Fruit fly (Drosophila melanogaster): ENCODE data around the gene CG32022.

Gene CG32022

DNA sequence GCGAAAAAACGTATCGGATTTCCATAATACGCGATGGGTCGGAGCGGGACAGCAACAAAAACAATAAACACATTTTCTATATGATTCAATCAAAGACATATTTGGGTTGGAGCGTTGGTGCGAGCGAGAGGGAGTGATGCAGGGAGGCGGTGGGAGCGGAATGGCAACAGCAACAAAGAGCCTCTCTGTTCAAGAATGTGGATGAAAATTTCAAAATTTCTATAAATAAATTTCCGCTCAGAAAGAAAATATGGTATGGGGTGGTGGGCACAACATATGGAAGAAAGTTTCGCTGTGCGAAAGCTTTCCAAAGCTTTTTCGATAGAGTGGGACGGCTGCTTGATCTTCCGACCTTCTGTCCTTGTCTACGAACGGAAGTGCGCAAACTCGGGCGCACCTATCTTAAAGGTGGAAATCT lies 20.0 kb upstream of the CG32022 start (continued):
- TF ChIP-seq CG34224 (GFP tag; IDR thresholded peaks at IDR 0.05; ENCODE audit: partially characterized antibody): no peak
- TF ChIP-seq hb (GFP tag; IDR thresholded peaks at IDR 0.05; ENCODE audit: partially characterized antibody): no peak
- no peak for TF ChIP-seq CG7745 (tag; optimal IDR thresholded peaks at IDR 0.05)
- TF ChIP-seq CG10431 (GFP tag; optimal IDR thresholded peaks at IDR 0.05): no peak
- TF ChIP-seq wek (GFP tag; optimal IDR thresholded peaks at IDR 0.05): peak; percentile 48
- no peak for TF ChIP-seq H15 (GFP tag; IDR thresholded peaks at IDR 0.05)
- no peak for TF ChIP-seq pzg (GFP tag; optimal IDR thresholded peaks at IDR 0.05)
- peak; percentile 39; the same call in 2 of the 3 replicates for TF ChIP-seq CG14050 (GFP tag; IDR thresholded peaks at IDR 0.05)
- TF ChIP-seq Nf-YB (GFP tag; optimal IDR thresholded peaks at IDR 0.05): no peak
- TF ChIP-seq CG3407 (GFP tag; optimal IDR thresholded peaks at IDR 0.05): peak; percentile 39
- TF ChIP-seq HHEX (GFP tag; optimal IDR thresholded peaks at IDR 0.05): peak; percentile 58
- no peak for TF ChIP-seq CG32767 (GFP tag; IDR thresholded peaks at IDR 0.05)
- peak; percentile 24 for TF ChIP-seq CG1233 (GFP tag; optimal IDR thresholded peaks at IDR 0.05)
- TF ChIP-seq NfI (GFP tag; optimal IDR thresholded peaks at IDR 0.05): peak; percentile 65
- TF ChIP-seq CG2129 (GFP tag; IDR thresholded peaks at IDR 0.05; ENCODE audit: partially characterized antibody): no peak
- TF ChIP-seq CG12744 (GFP tag; optimal IDR thresholded peaks at IDR 0.05): peak; percentile 52
- no peak for TF ChIP-seq tgo (GFP tag; IDR thresholded peaks at IDR 0.05)
- peak; percentile 43 for TF ChIP-seq CG4328 (GFP tag; optimal IDR thresholded peaks at IDR 0.05)
- TF ChIP-seq CG2120 (GFP tag; optimal IDR thresholded peaks at IDR 0.05): no peak
- peak; percentile 33; the same call in 1 of the 2 replicates for TF ChIP-seq CG32532 (GFP tag; IDR thresholded peaks at IDR 0.05)
- no peak for TF ChIP-seq ash1 (GFP tag; optimal IDR thresholded peaks at IDR 0.05)
- TF ChIP-seq Sox100B (GFP tag; optimal IDR thresholded peaks at IDR 0.05): no peak
- TF ChIP-seq CG3838 (GFP tag; optimal IDR thresholded peaks at IDR 0.05): no peak
- TF ChIP-seq chinmo (GFP tag; IDR thresholded peaks at IDR 0.05; ENCODE audit: partially characterized antibody): 0 out of 4 replicates have a peak, but pooled peaks have one; percentile 25
- TF ChIP-seq CG8388 (GFP tag; optimal IDR thresholded peaks at IDR 0.05): no peak
- TF ChIP-seq CG13775 (GFP tag; optimal IDR thresholded peaks at IDR 0.05): no peak
- no peak for TF ChIP-seq Jarid2 (GFP tag; optimal IDR thresholded peaks at IDR 0.05)
- TF ChIP-seq luna (GFP tag; optimal IDR thresholded peaks at IDR 0.05): no peak
- TF ChIP-seq gcm (GFP tag; optimal IDR thresholded peaks at IDR 0.05): no peak
- peak; percentile 94 for TF ChIP-seq Ets97D (GFP tag; optimal IDR thresholded peaks at IDR 0.05)
- TF ChIP-seq Spps (tag; optimal IDR thresholded peaks at IDR 0.05): no peak
- no peak for TF ChIP-seq Atf3 (GFP tag; optimal IDR thresholded peaks at IDR 0.05)
- no peak for TF ChIP-seq bab2 (GFP tag; optimal IDR thresholded peaks at IDR 0.05)
- TF ChIP-seq CG6813 (GFP tag; optimal IDR thresholded peaks at IDR 0.05): peak; percentile 51
- TF ChIP-seq CG17568 (GFP tag; optimal IDR thresholded peaks at IDR 0.05): no peak
- TF ChIP-seq bcd (GFP tag; optimal IDR thresholded peaks at IDR 0.05): peak; percentile 30
- no peak for TF ChIP-seq sima (GFP tag; optimal IDR thresholded peaks at IDR 0.05)

dm6 chr3L:8731494-8731994 lies 10.5 kb upstream of the CG32022 start, which contains the start of gene Cp16:
TSS of gene Cp16 (plus strand) at chr3L:8731944.
- TF ChIP-seq Hr39 (optimal IDR thresholded peaks at IDR 0.05): peak; percentile 66
- TF ChIP-seq stwl (tag; optimal IDR thresholded peaks at IDR 0.05): no peak
- TF ChIP-seq fd96Cb (tag; optimal IDR thresholded peaks at IDR 0.05): no peak
- no peak for TF ChIP-seq CG33557 (GFP tag; optimal IDR thresholded peaks at IDR 0.05)
- no peak for TF ChIP-seq CG9727 (GFP tag; optimal IDR thresholded peaks at IDR 0.05)
- TF ChIP-seq eve (GFP tag; optimal IDR thresholded peaks at IDR 0.05): no peak
- no peak for TF ChIP-seq CG3726 (GFP tag; IDR thresholded peaks at IDR 0.05)
- TF ChIP-seq CG10959 (GFP tag; IDR thresholded peaks at IDR 0.05): no peak
- TF ChIP-seq knrl (GFP tag; IDR thresholded peaks at IDR 0.05; ENCODE audit: partially characterized antibody): peak; percentile 20; the same call in 1 of the 3 replicates
- 0 out of 2 replicates have a peak, but pooled peaks have one; percentile 1 for TF ChIP-seq Dref (GFP tag; IDR thresholded peaks at IDR 0.05)
- TF ChIP-seq sc (optimal IDR thresholded peaks at IDR 0.05): no peak
- no peak for TF ChIP-seq sc (GFP tag; optimal IDR thresholded peaks at IDR 0.05)
- TF ChIP-seq Awh (GFP tag; IDR thresholded peaks at IDR 0.05): no peak
- no peak for TF ChIP-seq da (GFP tag; optimal IDR thresholded peaks at IDR 0.05)
- TF ChIP-seq sug (tag; optimal IDR thresholded peaks at IDR 0.05): no peak
